Fruit fly (Drosophila melanogaster) whole organism, wandering third instar larva: ENCODE results near the gene slo.

Experiments used
- CG32264 ChIP-seq: fragments of 200-800 bp; sonication (Bioruptor generic); optimal IDR thresholded peaks from 2 replicates; lab custom pipeline; 2016; ENCODE audit warnings: missing biosample characterization, missing genetic modification characterization
- CrebA ChIP-seq: fragments of 200-800 bp; sonication (Bioruptor generic); optimal IDR thresholded peaks from 2 replicates; lab custom pipeline; 2016; ENCODE audit warnings: missing biosample characterization, mild to moderate bottlenecking, missing genetic modification characterization, borderline replicate concordance
- Dfd ChIP-seq: fragments of >200 bp; optimal IDR thresholded peaks from 2 replicates; lab custom pipeline; 2017; ENCODE audit warnings: missing biosample characterization, missing genetic modification characterization
- GATAd ChIP-seq: sonication (Bioruptor generic); optimal IDR thresholded peaks from 2 replicates; lab custom pipeline; 2016; ENCODE audit warnings: missing biosample characterization, missing genetic modification characterization
- HLH106 ChIP-seq: fragments of 200-800 bp; optimal IDR thresholded peaks from 3 replicates; lab custom pipeline; 2019; ENCODE audit warnings: missing biosample characterization, mild to moderate bottlenecking, missing genetic modification characterization, moderate library complexity
- Hnf4 ChIP-seq: fragments of 200-800 bp; sonication (Bioruptor generic); optimal IDR thresholded peaks from 2 replicates; lab custom pipeline; 2016; ENCODE audit warnings: missing biosample characterization, mild to moderate bottlenecking, missing genetic modification characterization
- Hr78 ChIP-seq: fragments of >200 bp; optimal IDR thresholded peaks from 2 replicates; lab custom pipeline; 2017; ENCODE audit warnings: missing biosample characterization, missing genetic modification characterization
- Hr83 ChIP-seq: fragments of 200-300 bp; sonication (Bioruptor generic); optimal IDR thresholded peaks from 2 replicates; lab custom pipeline; 2016; ENCODE audit warnings: missing biosample characterization, mild to moderate bottlenecking, missing genetic modification characterization, moderate library complexity; ENCODE audit not compliant: poor library complexity, severe bottlenecking
- Jra ChIP-seq: sonication (Bioruptor generic); optimal IDR thresholded peaks from 2 replicates; lab custom pipeline; 2016; ENCODE audit warnings: missing biosample characterization, missing genetic modification characterization
- Myc ChIP-seq: fragments of >200 bp; optimal IDR thresholded peaks from 2 replicates; lab custom pipeline; 2017
- OdsH ChIP-seq: fragments of 200-800 bp; sonication (Bioruptor generic); optimal IDR thresholded peaks from 2 replicates; lab custom pipeline; 2016; ENCODE audit warnings: missing biosample characterization, mild to moderate bottlenecking, missing genetic modification characterization
- Rel ChIP-seq, 2 experiments: fragments of 200-800 bp; sonication (Bioruptor generic) in 1 of 2; optimal IDR thresholded peaks; 2 replicates in 1 of 2; 3 replicates in 1 of 2; lab custom pipeline; 2016 to 2019; ENCODE audit warnings: mild to moderate bottlenecking in 2 of 2, missing biosample characterization in 2 of 2, missing genetic modification characterization in 2 of 2, moderate library complexity in 1 of 2
- Vsx2 ChIP-seq: fragments of 200-300, 225-300 bp; sonication (Bioruptor generic); optimal IDR thresholded peaks from 2 replicates; lab custom pipeline; 2018; ENCODE audit warnings: missing biosample characterization, missing genetic modification characterization; ENCODE audit not compliant: partially characterized antibody
- br ChIP-seq: fragments of 200-800 bp; sonication (Bioruptor generic); optimal IDR thresholded peaks from 2 replicates; lab custom pipeline; 2016; ENCODE audit warnings: missing biosample characterization, missing genetic modification characterization
- brk ChIP-seq: fragments of 200-800 bp; sonication (Bioruptor generic); optimal IDR thresholded peaks from 2 replicates; lab custom pipeline; 2016; ENCODE audit warnings: missing biosample characterization, mild to moderate bottlenecking, missing genetic modification characterization
- dl ChIP-seq, 2 experiments: fragments of 175-275, 200-275 bp in 1 of 2; fragments of 200-275 bp in 1 of 2; sonication (Bioruptor generic); optimal IDR thresholded peaks; lab custom pipeline; 2018; ENCODE audit warnings: mild to moderate bottlenecking in 2 of 2, missing biosample characterization in 2 of 2, missing genetic modification characterization in 2 of 2, moderate library complexity in 2 of 2; ENCODE audit not compliant: partially characterized antibody in 2 of 2, insufficient read depth in 1 of 2
- dsf ChIP-seq: sonication (Bioruptor generic); optimal IDR thresholded peaks from 2 replicates; lab custom pipeline; 2016; ENCODE audit warnings: missing biosample characterization, missing genetic modification characterization, borderline replicate concordance
- ey ChIP-seq: fragments of 200-800 bp; sonication (Bioruptor generic); optimal IDR thresholded peaks from 2 replicates; lab custom pipeline; 2016; ENCODE audit warnings: missing biosample characterization, missing genetic modification characterization
- fru ChIP-seq: fragments of 200-800 bp; sonication (Bioruptor generic); optimal IDR thresholded peaks from 3 replicates; lab custom pipeline; 2016; ENCODE audit warnings: missing biosample characterization, mild to moderate bottlenecking, missing genetic modification characterization
- h ChIP-seq: fragments of 200-800 bp; sonication (Bioruptor generic); optimal IDR thresholded peaks from 3 replicates; lab custom pipeline; 2016; ENCODE audit warnings: missing biosample characterization, mild to moderate bottlenecking, missing genetic modification characterization
- jim ChIP-seq: fragments of 175-275, 200-325 bp; sonication (Bioruptor generic); optimal IDR thresholded peaks from 2 replicates; lab custom pipeline; 2016; ENCODE audit warnings: missing biosample characterization, mild to moderate bottlenecking, missing genetic modification characterization
- psq ChIP-seq: fragments of 200-800 bp; sonication (Bioruptor generic); optimal IDR thresholded peaks from 3 replicates; lab custom pipeline; 2017; ENCODE audit warnings: missing biosample characterization, mild to moderate bottlenecking, missing genetic modification characterization, moderate library complexity
- sage ChIP-seq: fragments of 200-800 bp; sonication (Bioruptor generic); optimal IDR thresholded peaks from 2 replicates; lab custom pipeline; 2016; ENCODE audit warnings: missing biosample characterization, mild to moderate bottlenecking, missing genetic modification characterization
- sv ChIP-seq: fragments of 200-800 bp; sonication (Bioruptor generic); optimal IDR thresholded peaks from 3 replicates; lab custom pipeline; 2016; ENCODE audit warnings: missing biosample characterization, missing genetic modification characterization
- usp ChIP-seq: fragments of >200 bp; optimal IDR thresholded peaks from 2 replicates; lab custom pipeline; 2017; ENCODE audit warnings: missing biosample characterization, missing genetic modification characterization

slo gene

dm6 chr3R:24720459-24721370, 58.4 kb downstream of the slo start:
- TF ChIP-seq Rel (GFP tag; optimal IDR thresholded peaks at IDR 0.05; lab: Kevin White, UChicago) (no peak), Rel (tag; optimal IDR thresholded peaks at IDR 0.05; lab: Kevin White, UChicago) (no peak), Dfd (peak; percentile 72)
- TF ChIP-seq, all 38 proteins: peak for 1

DNA sequence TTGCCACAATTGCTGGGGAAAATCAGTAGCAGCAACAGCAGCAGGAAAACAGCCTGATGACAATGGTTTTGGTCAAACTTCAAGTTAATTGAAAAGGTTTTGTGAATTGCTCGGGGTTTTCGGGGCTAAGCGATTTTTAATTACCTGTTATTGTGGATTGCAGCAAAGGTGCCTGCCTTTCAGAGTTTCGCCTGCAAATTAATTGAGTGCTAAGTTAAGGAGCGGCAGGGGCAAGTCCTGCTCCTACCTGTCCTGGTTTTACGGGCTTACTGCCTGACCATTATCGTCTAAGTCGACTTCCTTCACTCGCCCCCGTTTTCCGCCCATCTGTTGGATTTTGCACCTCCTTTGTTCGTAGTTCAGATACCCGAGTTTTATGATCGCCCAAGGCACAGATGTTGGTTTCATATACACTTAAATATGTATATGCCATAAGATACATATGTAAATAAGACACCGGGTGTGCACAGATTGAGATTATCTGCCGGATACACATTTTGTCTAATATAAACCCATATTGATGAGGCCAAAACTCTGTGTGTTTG, 64.1 kb downstream of the slo start:
- TF ChIP-seq OdsH (GFP tag; lab: Kevin White, UChicago) = no peak
- TF ChIP-seq h = no peak
- TF ChIP-seq HLH106 = no peak
- no peak for TF ChIP-seq Hr83 (GFP tag; lab: Kevin White, UChicago)
- TF ChIP-seq br (GFP tag; lab: Kevin White, UChicago) = no peak
- no peak for TF ChIP-seq brk (GFP tag; lab: Kevin White, UChicago)
- TF ChIP-seq Hr78 (GFP tag; lab: Kevin White, UChicago) = no peak
- TF ChIP-seq Rel (GFP tag; optimal IDR thresholded peaks at IDR 0.05; lab: Kevin White, UChicago) = no peak
- TF ChIP-seq Rel (tag; optimal IDR thresholded peaks at IDR 0.05; lab: Kevin White, UChicago) = no peak
- TF ChIP-seq Myc (lab: Kevin White, UChicago) = no peak
- no peak for TF ChIP-seq CrebA (GFP tag; lab: Kevin White, UChicago)
- no peak for TF ChIP-seq sv
- no peak for TF ChIP-seq usp (GFP tag; lab: Kevin White, UChicago)
- TF ChIP-seq fru = no peak
- TF ChIP-seq CG32264 (GFP tag; lab: Kevin White, UChicago) = no peak
- no peak for TF ChIP-seq sage
- no peak for TF ChIP-seq dl (GFP tag; optimal IDR thresholded peaks at IDR 0.05; lab: Kevin White, UChicago; ENCODE audit: insufficient read depth in 1 of 2, partially characterized antibody in 2 of 2)
- TF ChIP-seq jim (GFP tag; lab: Kevin White, UChicago) = no peak
- TF ChIP-seq GATAd (GFP tag; lab: Kevin White, UChicago) = no peak
- TF ChIP-seq dsf (GFP tag; lab: Kevin White, UChicago) = no peak
- TF ChIP-seq ey (GFP tag; lab: Kevin White, UChicago) = no peak

DNA sequence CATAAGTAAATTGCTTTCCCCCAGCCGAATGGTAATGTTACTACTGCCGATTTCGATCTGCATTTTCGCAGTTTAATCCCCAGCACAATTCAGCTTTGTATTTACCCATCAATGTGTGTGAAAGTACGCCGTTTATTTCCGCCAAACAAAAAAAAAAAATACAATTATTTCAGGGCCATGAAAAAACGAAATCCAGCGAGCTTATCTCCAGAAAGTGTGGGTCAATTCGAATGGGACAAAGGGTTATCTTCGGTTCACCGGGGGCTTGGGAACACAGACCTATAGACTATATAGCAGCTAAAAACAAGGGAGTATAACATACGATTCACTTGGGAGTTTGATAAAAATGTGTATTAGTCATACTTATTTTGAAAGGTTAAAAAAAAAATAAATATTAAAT, 64.7 kb downstream of the slo start:
- no peak for TF ChIP-seq psq (GFP tag; lab: Kevin White, UChicago)
- no peak for TF ChIP-seq CG32264 (GFP tag; lab: Kevin White, UChicago)
- TF ChIP-seq Hnf4 (GFP tag; lab: Kevin White, UChicago) = no peak
- TF ChIP-seq usp (GFP tag; lab: Kevin White, UChicago) = no peak
- no peak for TF ChIP-seq Jra (GFP tag; lab: Kevin White, UChicago)

DNA sequence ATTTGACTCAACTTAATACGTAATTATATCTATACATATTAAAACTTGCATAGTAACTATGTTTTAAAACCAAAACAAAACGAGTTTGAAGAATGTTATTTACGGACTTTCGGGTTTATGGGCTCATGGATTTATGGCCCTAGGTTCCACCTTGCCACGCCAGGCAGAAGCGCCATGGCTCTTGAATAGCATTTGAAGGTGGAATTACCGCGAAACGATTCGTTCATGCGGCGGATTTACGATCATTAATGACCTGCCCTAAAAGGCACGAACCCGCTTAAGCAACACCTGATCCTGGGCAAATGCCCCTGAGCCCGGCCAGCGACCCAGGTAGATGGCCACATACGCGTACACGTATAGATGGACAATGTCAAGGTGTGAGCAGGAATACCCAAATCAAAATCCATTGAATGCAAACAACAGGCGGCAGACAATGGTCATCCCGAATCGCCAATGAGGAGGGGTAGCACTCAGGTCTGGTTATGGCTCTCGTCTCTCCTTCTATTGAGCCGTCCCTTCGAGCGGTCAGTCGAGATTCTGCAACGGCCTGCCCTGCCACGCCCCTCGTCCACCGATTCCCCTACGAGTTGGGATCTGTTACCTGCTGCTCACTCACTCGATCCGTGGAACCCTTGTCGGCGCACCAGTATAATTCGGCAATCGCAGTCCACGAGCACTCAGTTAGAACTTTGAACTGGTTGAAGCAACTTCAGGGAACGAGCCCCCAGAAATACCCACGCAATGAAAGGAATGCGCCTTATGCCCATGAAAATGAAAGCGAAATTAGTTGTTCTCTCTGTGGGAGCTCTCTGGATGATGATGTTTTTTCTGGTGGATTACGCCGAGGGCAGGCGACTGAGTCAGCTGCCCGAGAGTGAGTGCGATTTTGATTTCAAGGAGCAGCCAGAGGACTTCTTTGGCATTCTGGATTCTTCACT, 87.0 kb downstream of the slo start, which contains the start of gene tld:
Gene tld, plus strand, starts transcription at position 677 of the 938 bp plus-strand sequence.
- TF ChIP-seq Hnf4 (GFP tag; lab: Kevin White, UChicago) (no peak), h (no peak), dsf (GFP tag; lab: Kevin White, UChicago) (no peak), usp (GFP tag; lab: Kevin White, UChicago) (no peak), Hr78 (GFP tag; lab: Kevin White, UChicago) (no peak), dl (GFP tag; optimal IDR thresholded peaks at IDR 0.05; lab: Kevin White, UChicago; ENCODE audit: insufficient read depth in 1 of 2, partially characterized antibody in 2 of 2) (no peak), Vsx2 (GFP tag; lab: Kevin White, UChicago) (peak; percentile 21)

DNA sequence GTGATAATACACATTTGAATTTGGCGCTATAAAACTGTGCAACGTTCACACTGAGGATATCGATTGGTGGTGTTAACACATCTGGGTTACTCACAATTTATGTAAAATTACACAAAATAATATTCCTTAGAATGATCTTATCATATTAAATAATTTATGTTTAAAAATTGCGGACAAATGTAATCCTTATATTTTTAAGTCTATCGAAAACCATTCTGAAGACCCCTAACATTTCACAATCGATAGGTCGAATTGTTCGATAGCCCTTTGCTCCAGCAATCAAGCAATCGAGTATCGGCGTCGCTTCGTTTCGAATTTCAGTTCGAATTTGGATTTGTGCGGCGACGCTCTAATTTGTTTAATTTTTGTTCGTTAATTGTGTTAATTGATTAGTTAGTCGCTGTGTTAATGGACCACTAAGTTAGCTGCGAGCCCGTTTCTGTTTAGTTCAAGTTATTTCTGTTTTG, 91.3 kb downstream of the slo start, which contains the start of gene asp:
Gene asp, plus strand, starts transcription at position 289 of the 467 bp plus-strand sequence.
- no peak for TF ChIP-seq br (GFP tag; lab: Kevin White, UChicago)
- no peak for TF ChIP-seq dl (GFP tag; optimal IDR thresholded peaks at IDR 0.05; lab: Kevin White, UChicago; ENCODE audit: insufficient read depth in 1 of 2, partially characterized antibody in 2 of 2)
- peak; percentile 72 for TF ChIP-seq GATAd (GFP tag; lab: Kevin White, UChicago)
- peak; percentile 19 for TF ChIP-seq sv
